Fruit fly (Drosophila melanogaster) whole organism, prepupa: ENCODE measurements around the gene east.

Experiments
- Blimp-1 ChIP-seq: fragments of 200-800 bp; sonication (Bioruptor generic); optimal IDR thresholded peaks from 3 replicates; lab custom pipeline; 2017; ENCODE audit warnings: missing biosample characterization, missing genetic modification characterization, mild to moderate bottlenecking, moderate library complexity, missing genetic modification reagents
- CG1621 ChIP-seq: fragments of 200-800 bp; sonication (Bioruptor generic); optimal IDR thresholded peaks from 3 replicates; lab custom pipeline; 2018; ENCODE audit warnings: missing biosample characterization, mild to moderate bottlenecking, missing genetic modification characterization
- CG3032 ChIP-seq: fragments of 200-800 bp; optimal IDR thresholded peaks from 2 replicates; lab custom pipeline; 2019; ENCODE audit warnings: missing biosample characterization, mild to moderate bottlenecking, missing genetic modification characterization, moderate library complexity
- CG31627 ChIP-seq: fragments of 200-800 bp; sonication (Bioruptor generic); optimal IDR thresholded peaks from 3 replicates; lab custom pipeline; 2016; ENCODE audit warnings: missing biosample characterization, missing genetic modification characterization
- CG32006 ChIP-seq: fragments of 200-800 bp; sonication (Bioruptor generic); optimal IDR thresholded peaks from 3 replicates; lab custom pipeline; 2017; ENCODE audit warnings: missing biosample characterization, mild to moderate bottlenecking, missing genetic modification characterization
- CG34406 ChIP-seq: fragments of 200-800 bp; sonication (Bioruptor generic); optimal IDR thresholded peaks from 3 replicates; lab custom pipeline; 2016; ENCODE audit warnings: missing biosample characterization, missing genetic modification characterization
- CG4318 ChIP-seq: fragments of 200-800 bp; sonication (Bioruptor generic); optimal IDR thresholded peaks from 3 replicates; lab custom pipeline; 2017; ENCODE audit warnings: missing biosample characterization, mild to moderate bottlenecking, missing genetic modification characterization
- CG6163 ChIP-seq: fragments of 200-800 bp; sonication (Bioruptor generic); IDR thresholded peaks from 3 replicates; pipeline ENCODE4 v1.3.6; 2022; ENCODE audit warnings: missing biosample characterization, missing genetic modification characterization
- CG6276 ChIP-seq: fragments of 200-800 bp; sonication (Bioruptor generic); optimal IDR thresholded peaks from 2 replicates; lab custom pipeline; 2017; ENCODE audit warnings: missing biosample characterization, mild to moderate bottlenecking, missing genetic modification characterization
- CG6854 ChIP-seq: fragments of 200-800 bp; sonication (Bioruptor generic); optimal IDR thresholded peaks from 2 replicates; lab custom pipeline; 2017; ENCODE audit warnings: missing biosample characterization, mild to moderate bottlenecking, missing genetic modification characterization
- CG8119 ChIP-seq: fragments of 200-800 bp; sonication (Bioruptor generic); IDR thresholded peaks from 3 replicates; pipeline ENCODE4 v1.3.6; 2022; ENCODE audit warnings: missing biosample characterization, missing genetic modification characterization
- CG8319 ChIP-seq: fragments of 200-800 bp; sonication (Bioruptor generic); optimal IDR thresholded peaks from 3 replicates; lab custom pipeline; 2016; ENCODE audit warnings: missing biosample characterization, missing genetic modification characterization
- CG8632 ChIP-seq: fragments of 200-800 bp; sonication (Bioruptor generic); optimal IDR thresholded peaks from 3 replicates; lab custom pipeline; 2016; ENCODE audit warnings: missing biosample characterization, missing genetic modification characterization
- Eip75B ChIP-seq: fragments of 200-800 bp; sonication (Bioruptor generic); optimal IDR thresholded peaks from 3 replicates; lab custom pipeline; 2016; ENCODE audit warnings: missing biosample characterization, missing genetic modification characterization
- Eip78C ChIP-seq: fragments of 200-800 bp; sonication (Bioruptor generic); peaks from one replicate; lab custom pipeline; 2016; ENCODE audit warnings: missing biosample characterization, missing genetic modification characterization
- Eip93F ChIP-seq: fragments of 200-800 bp; sonication (Bioruptor generic); optimal IDR thresholded peaks from 2 replicates; lab custom pipeline; 2016; ENCODE audit warnings: missing biosample characterization, mild to moderate bottlenecking, missing genetic modification characterization
- Ets96B ChIP-seq: fragments of 200-800 bp; optimal IDR thresholded peaks from 2 replicates; lab custom pipeline; 2019; ENCODE audit warnings: missing biosample characterization, mild to moderate bottlenecking, missing genetic modification characterization, moderate library complexity
- Gug ChIP-seq: fragments of 200-800 bp; sonication (Bioruptor generic); IDR thresholded peaks from 2 replicates; pipeline ENCODE4 v1.3.6; 2022; ENCODE audit warnings: missing biosample characterization, missing genetic modification characterization
- Hr38 ChIP-seq: sonication (Bioruptor generic); optimal IDR thresholded peaks from 2 replicates; lab custom pipeline; 2016; ENCODE audit warnings: missing biosample characterization, missing genetic modification characterization
- Hr39 ChIP-seq: fragments of 200-800 bp; sonication (Bioruptor generic); optimal IDR thresholded peaks from 2 replicates; lab custom pipeline; 2016; ENCODE audit warnings: missing biosample characterization, missing genetic modification characterization
- Hr4 ChIP-seq: fragments of 200-800 bp; sonication (Bioruptor generic); optimal IDR thresholded peaks from 3 replicates; lab custom pipeline; 2016; ENCODE audit warnings: missing biosample characterization, missing genetic modification characterization
- Lpt ChIP-seq: fragments of 200-800 bp; sonication (Bioruptor generic); optimal IDR thresholded peaks from 3 replicates; lab custom pipeline; 2016; ENCODE audit warnings: missing biosample characterization, missing genetic modification characterization
- Met ChIP-seq: fragments of 200-800 bp; sonication (Bioruptor generic); optimal IDR thresholded peaks from 3 replicates; lab custom pipeline; 2016; ENCODE audit warnings: missing biosample characterization, missing genetic modification characterization
- OdsH ChIP-seq: fragments of 200-800 bp; sonication (Bioruptor generic); optimal IDR thresholded peaks from 3 replicates; lab custom pipeline; 2016; ENCODE audit warnings: missing biosample characterization, missing genetic modification characterization
- Smox ChIP-seq: fragments of 200-800 bp; sonication (Bioruptor generic); optimal IDR thresholded peaks from 3 replicates; lab custom pipeline; 2016; ENCODE audit warnings: missing biosample characterization, missing genetic modification characterization
- Sox102F ChIP-seq: fragments of 200-800 bp; sonication (Bioruptor generic); optimal IDR thresholded peaks from 2 replicates; lab custom pipeline; 2016; ENCODE audit warnings: missing biosample characterization, mild to moderate bottlenecking, missing genetic modification characterization
- achi ChIP-seq: fragments of 200-800 bp; sonication (Bioruptor generic); optimal IDR thresholded peaks from 3 replicates; lab custom pipeline; 2016; ENCODE audit warnings: missing biosample characterization, missing genetic modification characterization
- acj6 ChIP-seq: fragments of 200-800 bp; sonication (Bioruptor generic); optimal IDR thresholded peaks from 3 replicates; lab custom pipeline; 2016; ENCODE audit warnings: missing biosample characterization, missing genetic modification characterization
- dac ChIP-seq: fragments of 200-800 bp; sonication (Bioruptor generic); optimal IDR thresholded peaks from 2 replicates; lab custom pipeline; 2017; ENCODE audit warnings: missing biosample characterization, mild to moderate bottlenecking, missing genetic modification characterization
- eg ChIP-seq: fragments of 200-800 bp; sonication (Bioruptor generic); IDR thresholded peaks from 3 replicates; pipeline ENCODE4 v1.3.6; 2022; ENCODE audit warnings: missing biosample characterization, missing genetic modification characterization
- fd85E ChIP-seq: fragments of 200-800 bp; sonication (Bioruptor generic); optimal IDR thresholded peaks from 3 replicates; lab custom pipeline; 2016; ENCODE audit warnings: missing biosample characterization, missing genetic modification characterization
- fkh ChIP-seq: fragments of 200-800 bp; sonication (Bioruptor generic); optimal IDR thresholded peaks from 3 replicates; lab custom pipeline; 2017; ENCODE audit warnings: missing biosample characterization, mild to moderate bottlenecking, missing genetic modification characterization, moderate library complexity
- lz ChIP-seq: fragments of 200-800 bp; sonication (Bioruptor generic); optimal IDR thresholded peaks from 3 replicates; lab custom pipeline; 2016; ENCODE audit warnings: missing biosample characterization, missing genetic modification characterization
- net ChIP-seq: fragments of 200-800 bp; sonication (Bioruptor generic); optimal IDR thresholded peaks from 3 replicates; lab custom pipeline; 2016; ENCODE audit warnings: missing biosample characterization, missing genetic modification characterization
- pdm3 ChIP-seq: fragments of 200-800 bp; sonication (Bioruptor generic); optimal IDR thresholded peaks from 3 replicates; lab custom pipeline; 2016; ENCODE audit warnings: missing biosample characterization, missing genetic modification characterization
- salr ChIP-seq, 2 experiments: fragments of 200-800 bp; sonication (Bioruptor generic); optimal IDR thresholded peaks; 3 replicates each; lab custom pipeline; 2016 to 2018; ENCODE audit warnings: missing biosample characterization in 2 of 2, missing genetic modification characterization in 2 of 2, mild to moderate bottlenecking in 1 of 2
- spab ChIP-seq: fragments of 200-800 bp; sonication (Bioruptor generic); optimal IDR thresholded peaks from 2 replicates; lab custom pipeline; 2017; ENCODE audit warnings: missing biosample characterization, mild to moderate bottlenecking, missing genetic modification characterization, missing genetic modification reagents
- topi ChIP-seq: fragments of 200-800 bp; sonication (Bioruptor generic); optimal IDR thresholded peaks from 3 replicates; lab custom pipeline; 2016; ENCODE audit warnings: missing biosample characterization, missing genetic modification characterization
- vri ChIP-seq: fragments of 200-800 bp; sonication (Bioruptor generic); optimal IDR thresholded peaks from 3 replicates; lab custom pipeline; 2016; ENCODE audit warnings: missing biosample characterization, mild to moderate bottlenecking, missing genetic modification characterization

Gene east

DNA sequence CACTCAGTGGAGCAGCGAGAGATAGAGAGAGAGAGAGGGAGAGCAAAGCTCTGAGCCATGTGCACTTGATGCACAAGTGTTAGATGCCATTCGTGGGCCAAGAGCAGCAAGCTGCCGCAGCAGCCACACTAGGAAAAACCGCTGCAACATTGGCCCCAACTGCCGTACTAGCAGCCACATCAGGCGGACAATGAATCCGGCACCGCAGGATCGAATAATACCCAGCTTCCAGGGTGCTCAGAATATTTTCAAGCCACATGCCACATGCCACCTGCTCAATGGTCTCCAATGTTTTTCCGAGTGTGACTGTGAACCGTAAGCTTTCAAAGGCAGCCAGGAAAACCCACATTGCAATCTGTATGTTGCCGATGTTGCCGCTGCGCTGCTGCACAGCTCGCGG is 22.0 kb upstream of the east start (continued):
- TF ChIP-seq Smox: no peak
- TF ChIP-seq Hr38 (GFP tag; lab: Kevin White, UChicago): no peak
- TF ChIP-seq Eip78C (GFP tag; lab: Kevin White, UChicago): peak; percentile 79
- TF ChIP-seq Sox102F (GFP tag; lab: Kevin White, UChicago): no peak
- peak; percentile 67 for TF ChIP-seq net (GFP tag; lab: Kevin White, UChicago)
- TF ChIP-seq spab (GFP tag; lab: Kevin White, UChicago): no peak
- TF ChIP-seq fkh (GFP tag; lab: Kevin White, UChicago): no peak
- peak; percentile 59 for TF ChIP-seq pdm3
- peak; percentile 69 for TF ChIP-seq OdsH (GFP tag; lab: Kevin White, UChicago)
- no peak for TF ChIP-seq CG8632
- peak; percentile 84 for TF ChIP-seq dac (GFP tag; lab: Kevin White, UChicago)
- TF ChIP-seq CG31627 (GFP tag; lab: Kevin White, UChicago): no peak
- TF ChIP-seq topi: no peak
- TF ChIP-seq Hr39 (GFP tag; lab: Kevin White, UChicago): no peak
- TF ChIP-seq vri (GFP tag; lab: Kevin White, UChicago): no peak
- TF ChIP-seq CG34406: no peak
- TF ChIP-seq salr (GFP tag; optimal IDR thresholded peaks at IDR 0.05; lab: Kevin White, UChicago): peak in 1 of 2 experiments; percentile 68
- TF ChIP-seq Eip75B (GFP tag; lab: Kevin White, UChicago): no peak
- no peak for TF ChIP-seq Eip93F
- peak; percentile 86 for TF ChIP-seq Lpt (GFP tag; lab: Kevin White, UChicago)
- no peak for TF ChIP-seq CG1621
- no peak for TF ChIP-seq CG3032 (tag; lab: Kevin White, UChicago)
- TF ChIP-seq achi (GFP tag; lab: Kevin White, UChicago): peak; percentile 55

- TF ChIP-seq CG32006 (GFP tag; lab: Kevin White, UChicago): no peak
- no peak for TF ChIP-seq lz (GFP tag; lab: Kevin White, UChicago)
- TF ChIP-seq fd85E (GFP tag; lab: Kevin White, UChicago): no peak
- TF ChIP-seq CG6854: peak; percentile 7
- TF ChIP-seq eg: no peak
- no peak for TF ChIP-seq Eip78C (GFP tag; lab: Kevin White, UChicago)
- 0 out of 3 replicates have a peak, but pooled peaks have one; percentile 21 for TF ChIP-seq CG6163
- TF ChIP-seq Lpt (GFP tag; lab: Kevin White, UChicago): no peak
- no peak for TF ChIP-seq acj6 (GFP tag; lab: Kevin White, UChicago)
- no peak for TF ChIP-seq CG8319 (GFP tag; lab: Kevin White, UChicago)
- TF ChIP-seq Ets96B (tag; lab: Kevin White, UChicago): no peak
- no peak for TF ChIP-seq CG8119 (GFP tag; lab: Robert Waterston, UW)
- TF ChIP-seq Blimp-1 (GFP tag; lab: Kevin White, UChicago): peak; percentile 81
These were observed 20.7 kb upstream of the east start for dm6 chrX:1989981-1990380.

DNA sequence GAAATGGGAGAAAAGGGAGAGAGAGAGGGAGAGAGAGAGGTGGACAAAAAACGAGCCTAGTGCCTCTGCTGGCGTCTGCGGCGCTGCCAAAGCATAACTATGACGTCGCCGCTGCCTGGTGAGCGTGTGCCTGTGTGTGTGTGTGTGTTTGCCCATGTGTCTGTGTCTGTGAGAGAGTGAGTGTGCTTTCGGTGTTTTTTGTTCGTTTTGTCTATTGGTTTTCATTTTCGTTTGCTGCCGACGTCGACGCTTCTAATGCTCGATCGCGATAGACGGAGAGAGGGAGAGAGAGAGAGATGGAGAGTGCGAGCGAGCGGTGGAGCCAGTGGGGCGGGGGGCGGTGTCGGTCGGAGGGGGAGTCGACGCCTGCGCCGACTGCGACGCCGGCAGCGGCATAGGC is 18.8 kb upstream of the east start:
- TF ChIP-seq Eip75B (GFP tag; lab: Kevin White, UChicago): no peak
- no peak for TF ChIP-seq fd85E (GFP tag; lab: Kevin White, UChicago)
- no peak for TF ChIP-seq vri (GFP tag; lab: Kevin White, UChicago)
- TF ChIP-seq CG6276: peak; percentile 42
- no peak for TF ChIP-seq Smox
- peak; percentile 9 for TF ChIP-seq Lpt (GFP tag; lab: Kevin White, UChicago)
- TF ChIP-seq CG32006 (GFP tag; lab: Kevin White, UChicago): peak; percentile 17
- TF ChIP-seq fkh (GFP tag; lab: Kevin White, UChicago): peak; percentile 71
- TF ChIP-seq, all 60 proteins: peak for 4

DNA sequence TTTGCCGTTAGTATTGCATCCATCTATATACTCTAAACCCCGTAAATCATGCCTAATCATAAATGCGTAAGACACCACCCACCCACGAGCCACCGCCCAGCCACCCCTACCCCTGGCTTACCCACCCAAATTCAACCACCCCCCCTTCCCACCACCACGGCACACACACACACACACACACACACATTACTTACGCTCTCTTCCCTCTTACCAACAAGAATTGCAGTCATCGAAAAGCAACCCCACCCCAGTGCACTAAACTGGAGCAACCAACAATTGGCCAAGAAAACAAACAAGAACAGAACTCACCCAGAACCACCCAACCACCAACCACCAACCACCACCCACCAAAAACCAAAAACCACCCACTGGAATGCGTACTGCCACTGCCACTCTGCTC is 16.5 kb upstream of the east start:
- TF ChIP-seq Blimp-1 (GFP tag; lab: Kevin White, UChicago) (no peak), Gug (GFP tag; lab: Robert Waterston, UW) (no peak), CG4318 (GFP tag; lab: Kevin White, UChicago) (no peak), Met (GFP tag; lab: Kevin White, UChicago) (no peak), Lpt (GFP tag; lab: Kevin White, UChicago) (no peak), Hr4 (GFP tag; lab: Kevin White, UChicago) (no peak)
